Worm (Caenorhabditis elegans): Measurements from ENCODE around the gene nduv-3.

The nduv-3 gene

ce11 chrIV:2642054-2642453 lies 944 bp downstream of the nduv-3 start:
- TF ChIP-seq flt-1 (GFP tag; IDR thresholded peaks at IDR 0.05): no peak
- no peak for TF ChIP-seq cog-1 (tag; optimal IDR thresholded peaks at IDR 0.05)
- no peak for TF ChIP-seq med-1 (GFP tag; optimal IDR thresholded peaks at IDR 0.05; ENCODE audit: insufficient read depth)
- no peak for TF ChIP-seq ref-1 (GFP tag; conservative IDR thresholded peaks at IDR 0.05)
- no peak for TF ChIP-seq ztf-29 (GFP tag; IDR thresholded peaks at IDR 0.05)
- no peak for TF ChIP-seq tab-1 (GFP tag; IDR thresholded peaks at IDR 0.05)
- no peak for TF ChIP-seq T22C8.4 (GFP tag; IDR thresholded peaks at IDR 0.05)
- no peak for TF ChIP-seq klf-2 (GFP tag; conservative IDR thresholded peaks at IDR 0.05)
- no peak for TF ChIP-seq ztf-23 (GFP tag; IDR thresholded peaks at IDR 0.05)

- TF ChIP-seq klf-2 (GFP tag; conservative IDR thresholded peaks at IDR 0.05) (no peak), ztf-23 (GFP tag; IDR thresholded peaks at IDR 0.05) (no peak), cog-1 (tag; optimal IDR thresholded peaks at IDR 0.05) (no peak), flt-1 (GFP tag; IDR thresholded peaks at IDR 0.05) (no peak), T22C8.4 (GFP tag; IDR thresholded peaks at IDR 0.05) (no peak), ztf-29 (GFP tag; IDR thresholded peaks at IDR 0.05) (no peak), tab-1 (GFP tag; IDR thresholded peaks at IDR 0.05) (no peak), ref-1 (GFP tag; conservative IDR thresholded peaks at IDR 0.05) (no peak), med-1 (GFP tag; optimal IDR thresholded peaks at IDR 0.05; ENCODE audit: insufficient read depth) (no peak)
Measured at ce11 chrIV:2642673-2643072, 1.6 kb downstream of the nduv-3 start, which contains the start of gene ric-8. ric-8 (plus strand) TSS chrIV:2642973.

- TF ChIP-seq T22C8.4 (GFP tag; IDR thresholded peaks at IDR 0.05) (peak; percentile 62), ztf-29 (GFP tag; IDR thresholded peaks at IDR 0.05) (no peak)
Measured at ce11 chrIV:2650031-2650430, 8.9 kb downstream of the nduv-3 start.

- no peak for TF ChIP-seq tab-1 (GFP tag; IDR thresholded peaks at IDR 0.05)
- TF ChIP-seq klf-2 (GFP tag; conservative IDR thresholded peaks at IDR 0.05): no peak
- no peak for TF ChIP-seq flt-1 (GFP tag; IDR thresholded peaks at IDR 0.05)
Measured at ce11 chrIV:2654965-2655364, 13.9 kb downstream of the nduv-3 start.

ce11 chrIV:2656400-2657139 lies 15.5 kb downstream of the nduv-3 start:
- no peak for TF ChIP-seq klf-2 (GFP tag; conservative IDR thresholded peaks at IDR 0.05)
- no peak for TF ChIP-seq ztf-23 (GFP tag; IDR thresholded peaks at IDR 0.05)
- TF ChIP-seq ref-1 (GFP tag; conservative IDR thresholded peaks at IDR 0.05): no peak
- TF ChIP-seq tab-1 (GFP tag; IDR thresholded peaks at IDR 0.05): 0 out of 2 replicates have a peak, but pooled peaks have one; percentile 7
- TF ChIP-seq cog-1 (tag; optimal IDR thresholded peaks at IDR 0.05): no peak
- TF ChIP-seq flt-1 (GFP tag; IDR thresholded peaks at IDR 0.05): no peak

- TF ChIP-seq tab-1 (GFP tag; IDR thresholded peaks at IDR 0.05) (peak; percentile 45; the same call in 1 of the 2 replicates), ztf-23 (GFP tag; IDR thresholded peaks at IDR 0.05) (no peak), flt-1 (GFP tag; IDR thresholded peaks at IDR 0.05) (peak; percentile 78)
Measured at ce11 chrIV:2657307-2657706, 16.2 kb downstream of the nduv-3 start.

- no peak for TF ChIP-seq ref-1 (GFP tag; conservative IDR thresholded peaks at IDR 0.05)
Measured at ce11 chrIV:2658733-2659132, 17.6 kb downstream of the nduv-3 start.

ce11 chrIV:2663953-2664900 lies 23.1 kb downstream of the nduv-3 start, which contains the start of gene Y69A2AR.31:
Y69A2AR.31 (minus strand) TSS chrIV:2664003.
- TF ChIP-seq cog-1 (tag; optimal IDR thresholded peaks at IDR 0.05) (no peak), tab-1 (GFP tag; IDR thresholded peaks at IDR 0.05) (no peak), T22C8.4 (GFP tag; IDR thresholded peaks at IDR 0.05) (no peak), ztf-23 (GFP tag; IDR thresholded peaks at IDR 0.05) (no peak), klf-2 (GFP tag; conservative IDR thresholded peaks at IDR 0.05) (no peak), ref-1 (GFP tag; conservative IDR thresholded peaks at IDR 0.05) (no peak), ztf-29 (GFP tag; IDR thresholded peaks at IDR 0.05) (no peak)

- no peak for TF ChIP-seq T22C8.4 (GFP tag; IDR thresholded peaks at IDR 0.05)
- no peak for TF ChIP-seq flt-1 (GFP tag; IDR thresholded peaks at IDR 0.05)
- TF ChIP-seq ref-1 (GFP tag; conservative IDR thresholded peaks at IDR 0.05): no peak
- TF ChIP-seq klf-2 (GFP tag; conservative IDR thresholded peaks at IDR 0.05): no peak
- no peak for TF ChIP-seq ztf-23 (GFP tag; IDR thresholded peaks at IDR 0.05)
- no peak for TF ChIP-seq cog-1 (tag; optimal IDR thresholded peaks at IDR 0.05)
- no peak for TF ChIP-seq tab-1 (GFP tag; IDR thresholded peaks at IDR 0.05)
- TF ChIP-seq med-1 (GFP tag; optimal IDR thresholded peaks at IDR 0.05; ENCODE audit: insufficient read depth): no peak
- TF ChIP-seq ztf-29 (GFP tag; IDR thresholded peaks at IDR 0.05): no peak
Measured at ce11 chrIV:2664901-2665201, 23.7 kb downstream of the nduv-3 start.

- TF ChIP-seq ref-1 (GFP tag; conservative IDR thresholded peaks at IDR 0.05) (no peak), ztf-23 (GFP tag; IDR thresholded peaks at IDR 0.05) (no peak), med-1 (GFP tag; optimal IDR thresholded peaks at IDR 0.05; ENCODE audit: insufficient read depth) (no peak), cog-1 (tag; optimal IDR thresholded peaks at IDR 0.05) (no peak), flt-1 (GFP tag; IDR thresholded peaks at IDR 0.05) (no peak), klf-2 (GFP tag; conservative IDR thresholded peaks at IDR 0.05) (no peak), T22C8.4 (GFP tag; IDR thresholded peaks at IDR 0.05) (no peak), ztf-29 (GFP tag; IDR thresholded peaks at IDR 0.05) (no peak), tab-1 (GFP tag; IDR thresholded peaks at IDR 0.05) (no peak)
Measured at ce11 chrIV:2665388-2665978, 24.4 kb downstream of the nduv-3 start.

Data from whole organism, midembryonic.